Worm (Caenorhabditis elegans): ENCODE data around the gene vha-14.

The vha-14 gene

ce11 chrIII:9476564-9476963, 31.3 kb upstream of the vha-14 start:
- TF ChIP-seq ztf-23 (GFP tag; IDR thresholded peaks at IDR 0.05) (no peak), ref-1 (GFP tag; conservative IDR thresholded peaks at IDR 0.05) (no peak), T22C8.4 (GFP tag; IDR thresholded peaks at IDR 0.05) (no peak), ztf-29 (GFP tag; IDR thresholded peaks at IDR 0.05) (no peak)

- TF ChIP-seq ztf-29 (GFP tag; IDR thresholded peaks at IDR 0.05): no peak
Observed at ce11 chrIII:9482423-9482993, 25.4 kb upstream of the vha-14 start.

- TF ChIP-seq klf-2 (GFP tag; conservative IDR thresholded peaks at IDR 0.05) (no peak), med-1 (GFP tag; optimal IDR thresholded peaks at IDR 0.05; ENCODE audit: insufficient read depth) (no peak), cog-1 (tag; optimal IDR thresholded peaks at IDR 0.05) (no peak), ztf-23 (GFP tag; IDR thresholded peaks at IDR 0.05) (no peak), flt-1 (GFP tag; IDR thresholded peaks at IDR 0.05) (no peak), tab-1 (GFP tag; IDR thresholded peaks at IDR 0.05) (no peak), T22C8.4 (GFP tag; IDR thresholded peaks at IDR 0.05) (no peak), ztf-29 (GFP tag; IDR thresholded peaks at IDR 0.05) (no peak), ref-1 (GFP tag; conservative IDR thresholded peaks at IDR 0.05) (no peak)
Observed at ce11 chrIII:9483716-9484115, 24.2 kb upstream of the vha-14 start.

- TF ChIP-seq cog-1 (tag; optimal IDR thresholded peaks at IDR 0.05) (no peak), ztf-23 (GFP tag; IDR thresholded peaks at IDR 0.05) (no peak), med-1 (GFP tag; optimal IDR thresholded peaks at IDR 0.05; ENCODE audit: insufficient read depth) (no peak), ztf-29 (GFP tag; IDR thresholded peaks at IDR 0.05) (no peak), tab-1 (GFP tag; IDR thresholded peaks at IDR 0.05) (no peak), T22C8.4 (GFP tag; IDR thresholded peaks at IDR 0.05) (no peak), flt-1 (GFP tag; IDR thresholded peaks at IDR 0.05) (no peak), ref-1 (GFP tag; conservative IDR thresholded peaks at IDR 0.05) (no peak), klf-2 (GFP tag; conservative IDR thresholded peaks at IDR 0.05) (no peak)
Observed at ce11 chrIII:9485373-9485772, 22.5 kb upstream of the vha-14 start, which contains the start of gene bre-3. bre-3 (minus strand) TSS chrIII:9485473.

ce11 chrIII:9487454-9487853, 20.4 kb upstream of the vha-14 start:
- TF ChIP-seq flt-1 (GFP tag; IDR thresholded peaks at IDR 0.05) (no peak), cog-1 (tag; optimal IDR thresholded peaks at IDR 0.05) (no peak), tab-1 (GFP tag; IDR thresholded peaks at IDR 0.05) (no peak), ztf-23 (GFP tag; IDR thresholded peaks at IDR 0.05) (no peak), ztf-29 (GFP tag; IDR thresholded peaks at IDR 0.05) (no peak), klf-2 (GFP tag; conservative IDR thresholded peaks at IDR 0.05) (no peak), med-1 (GFP tag; optimal IDR thresholded peaks at IDR 0.05; ENCODE audit: insufficient read depth) (no peak), T22C8.4 (GFP tag; IDR thresholded peaks at IDR 0.05) (no peak)

- TF ChIP-seq tab-1 (GFP tag; IDR thresholded peaks at IDR 0.05) (no peak), klf-2 (GFP tag; conservative IDR thresholded peaks at IDR 0.05) (no peak), cog-1 (tag; optimal IDR thresholded peaks at IDR 0.05) (no peak), flt-1 (GFP tag; IDR thresholded peaks at IDR 0.05) (no peak)
Observed at ce11 chrIII:9488027-9488426, 19.9 kb upstream of the vha-14 start.

ce11 chrIII:9488431-9488830, 19.5 kb upstream of the vha-14 start, which contains the start of gene nlp-36:
nlp-36 (plus strand) TSS chrIII:9488731.
- TF ChIP-seq T22C8.4 (GFP tag; IDR thresholded peaks at IDR 0.05): no peak
- TF ChIP-seq ztf-23 (GFP tag; IDR thresholded peaks at IDR 0.05): no peak
- TF ChIP-seq cog-1 (tag; optimal IDR thresholded peaks at IDR 0.05): no peak
- TF ChIP-seq ztf-29 (GFP tag; IDR thresholded peaks at IDR 0.05): no peak
- TF ChIP-seq flt-1 (GFP tag; IDR thresholded peaks at IDR 0.05): no peak
- TF ChIP-seq klf-2 (GFP tag; conservative IDR thresholded peaks at IDR 0.05): no peak
- no peak for TF ChIP-seq med-1 (GFP tag; optimal IDR thresholded peaks at IDR 0.05; ENCODE audit: insufficient read depth)
- no peak for TF ChIP-seq tab-1 (GFP tag; IDR thresholded peaks at IDR 0.05)
- TF ChIP-seq ref-1 (GFP tag; conservative IDR thresholded peaks at IDR 0.05): no peak

- TF ChIP-seq ztf-29 (GFP tag; IDR thresholded peaks at IDR 0.05) (no peak), cog-1 (tag; optimal IDR thresholded peaks at IDR 0.05) (no peak), ztf-23 (GFP tag; IDR thresholded peaks at IDR 0.05) (no peak), med-1 (GFP tag; optimal IDR thresholded peaks at IDR 0.05; ENCODE audit: insufficient read depth) (no peak), tab-1 (GFP tag; IDR thresholded peaks at IDR 0.05) (no peak), flt-1 (GFP tag; IDR thresholded peaks at IDR 0.05) (no peak), T22C8.4 (GFP tag; IDR thresholded peaks at IDR 0.05) (no peak), ref-1 (GFP tag; conservative IDR thresholded peaks at IDR 0.05) (no peak), klf-2 (GFP tag; conservative IDR thresholded peaks at IDR 0.05) (no peak)
Observed at ce11 chrIII:9489798-9490197, 18.1 kb upstream of the vha-14 start.

- TF ChIP-seq ztf-29 (GFP tag; IDR thresholded peaks at IDR 0.05) (no peak), flt-1 (GFP tag; IDR thresholded peaks at IDR 0.05) (no peak)
Observed at ce11 chrIII:9490783-9491547, 16.9 kb upstream of the vha-14 start, which contains the start of the genes dars-1 and ctr-9. dars-1 (minus strand) TSS chrIII:9491215. ctr-9 (plus strand) TSS chrIII:9491396.

- TF ChIP-seq med-1 (GFP tag; optimal IDR thresholded peaks at IDR 0.05; ENCODE audit: insufficient read depth): no peak
- no peak for TF ChIP-seq ztf-29 (GFP tag; IDR thresholded peaks at IDR 0.05)
- no peak for TF ChIP-seq ref-1 (GFP tag; conservative IDR thresholded peaks at IDR 0.05)
- no peak for TF ChIP-seq flt-1 (GFP tag; IDR thresholded peaks at IDR 0.05)
- no peak for TF ChIP-seq T22C8.4 (GFP tag; IDR thresholded peaks at IDR 0.05)
- TF ChIP-seq tab-1 (GFP tag; IDR thresholded peaks at IDR 0.05): no peak
- TF ChIP-seq ztf-23 (GFP tag; IDR thresholded peaks at IDR 0.05): no peak
- TF ChIP-seq klf-2 (GFP tag; conservative IDR thresholded peaks at IDR 0.05): no peak
Observed at ce11 chrIII:9494209-9494608, 13.7 kb upstream of the vha-14 start.

Measured in whole organism, midembryonic.